Worm (Caenorhabditis elegans): ENCODE data around the gene R09H10.1.

- TF ChIP-seq W03F9.2 (tag; optimal IDR thresholded peaks at IDR 0.05) (no peak), him-1 (tag; optimal IDR thresholded peaks at IDR 0.05) (no peak), dao-5 (tag; optimal IDR thresholded peaks at IDR 0.05) (no peak)
Observed at ce11 chrIV:10596505-10596904, 3.6 kb upstream of the R09H10.1 start, which contains the start of gene C43F9.11.
